Worm (Caenorhabditis elegans) whole organism, L2 larva: Measurements from ENCODE around the gene hrg-4.

ENCODE experiments used
- ZK546.5 ChIP-seq: sonication (generic microtip); optimal IDR thresholded peaks from 2 replicates; lab custom pipeline; 2017; ENCODE audit warnings: missing biosample characterization, missing genetic modification characterization
- ama-1 ChIP-seq: fragments of 150-350 bp; optimal IDR thresholded peaks from 2 replicates; lab custom pipeline; 2018; ENCODE audit warnings: inconsistent platforms
- ceh-16 ChIP-seq: fragments of 150-350 bp; optimal IDR thresholded peaks from 2 replicates; lab custom pipeline; 2014; ENCODE audit warnings: missing biosample characterization, missing genetic modification characterization
- crh-2 ChIP-seq: sonication (generic microtip); optimal IDR thresholded peaks from 2 replicates; lab custom pipeline; 2017; ENCODE audit warnings: missing biosample characterization, missing genetic modification characterization
- dmd-4 ChIP-seq: sonication (generic microtip); optimal IDR thresholded peaks from 2 replicates; lab custom pipeline; 2017; ENCODE audit warnings: missing biosample characterization, missing genetic modification characterization
- egl-27 ChIP-seq: sonication (generic microtip); optimal IDR thresholded peaks from 3 replicates; lab custom pipeline; 2017; ENCODE audit warnings: missing biosample characterization, missing genetic modification reagents, missing genetic modification characterization
- fos-1 ChIP-seq: fragments of 150-350 bp; optimal IDR thresholded peaks from 2 replicates; lab custom pipeline; 2014; ENCODE audit warnings: missing biosample characterization, missing genetic modification characterization
- gmeb-1 ChIP-seq: fragments of 150-350 bp; optimal IDR thresholded peaks from 2 replicates; lab custom pipeline; 2014; ENCODE audit warnings: missing biosample characterization, missing genetic modification characterization
- lin-11 ChIP-seq: fragments of 150-350 bp; sonication (generic microtip); optimal IDR thresholded peaks from 2 replicates; lab custom pipeline; 2014; ENCODE audit warnings: missing biosample characterization, missing genetic modification characterization, inconsistent platforms, mixed read lengths
- lsy-2 ChIP-seq, 2 experiments: fragments of 150-350 bp in 1 of 2; sonication (generic microtip) in 1 of 2; optimal IDR thresholded peaks; 2 replicates each; lab custom pipeline; 2014 to 2017; ENCODE audit warnings: missing biosample characterization in 2 of 2, missing genetic modification characterization in 2 of 2
- nhr-11 ChIP-seq: fragments of 150-350 bp; optimal IDR thresholded peaks from 2 replicates; lab custom pipeline; 2014; ENCODE audit warnings: missing biosample characterization, missing genetic modification characterization
- nhr-12 ChIP-seq: fragments of 150-350 bp; optimal IDR thresholded peaks from 2 replicates; lab custom pipeline; 2014; ENCODE audit warnings: missing biosample characterization, missing genetic modification characterization
- nhr-77 ChIP-seq: fragments of 150-350 bp; optimal IDR thresholded peaks from 2 replicates; lab custom pipeline; 2014; ENCODE audit warnings: missing biosample characterization, missing genetic modification characterization
- unc-62 ChIP-seq: fragments of 150-350 bp; optimal IDR thresholded peaks from 2 replicates; lab custom pipeline; 2014; ENCODE audit warnings: missing biosample characterization, missing genetic modification reagents, missing genetic modification characterization

- TF ChIP-seq nhr-11 (tag; lab: Kevin White, UChicago) (no peak), lsy-2 (tag; optimal IDR thresholded peaks at IDR 0.05; lab: Kevin White, UChicago) (no peak), egl-27 (tag; lab: Kevin White, UChicago) (no peak), ceh-16 (no peak), ama-1 (no peak), fos-1 (tag; lab: Kevin White, UChicago) (no peak), nhr-77 (tag; lab: Kevin White, UChicago) (no peak), lin-11 (tag; lab: Kevin White, UChicago) (no peak), crh-2 (tag; lab: Kevin White, UChicago) (no peak), ZK546.5 (no peak), unc-62 (no peak), nhr-12 (tag; lab: Kevin White, UChicago) (no peak), gmeb-1 (tag; lab: Kevin White, UChicago) (no peak), dmd-4 (no peak)
Measured at ce11 chrIV:11008996-11009395, 21.8 kb downstream of the hrg-4 start, which contains the start of gene F13H10.6.
